Worm (Caenorhabditis elegans) whole organism, L4/young adult: ENCODE measurements around the gene mrp-1.

ENCODE experiments used
- W03F9.2 ChIP-seq: fragments of 150-350 bp; optimal IDR thresholded peaks from 2 replicates; lab custom pipeline; 2014; ENCODE audit warnings: missing biosample characterization, missing genetic modification characterization
- dao-5 ChIP-seq: sonication (generic microtip); optimal IDR thresholded peaks from 2 replicates; lab custom pipeline; 2016; ENCODE audit warnings: missing genotype, missing genetic modification characterization, moderate library complexity, missing compliant biosample characterization
- him-1 ChIP-seq: sonication (generic microtip); optimal IDR thresholded peaks from 2 replicates; lab custom pipeline; 2016; ENCODE audit warnings: missing genotype, missing genetic modification reagents, missing genetic modification characterization, missing compliant biosample characterization

mrp-1 gene

ce11 chrX:593245-593733, 5.6 kb upstream of the mrp-1 start:
- TF ChIP-seq W03F9.2 (tag; lab: Kevin White, UChicago) (peak; percentile 59), him-1 (tag; lab: Kevin White, UChicago) (peak; percentile 75), dao-5 (tag; lab: Kevin White, UChicago) (no peak)

DNA sequence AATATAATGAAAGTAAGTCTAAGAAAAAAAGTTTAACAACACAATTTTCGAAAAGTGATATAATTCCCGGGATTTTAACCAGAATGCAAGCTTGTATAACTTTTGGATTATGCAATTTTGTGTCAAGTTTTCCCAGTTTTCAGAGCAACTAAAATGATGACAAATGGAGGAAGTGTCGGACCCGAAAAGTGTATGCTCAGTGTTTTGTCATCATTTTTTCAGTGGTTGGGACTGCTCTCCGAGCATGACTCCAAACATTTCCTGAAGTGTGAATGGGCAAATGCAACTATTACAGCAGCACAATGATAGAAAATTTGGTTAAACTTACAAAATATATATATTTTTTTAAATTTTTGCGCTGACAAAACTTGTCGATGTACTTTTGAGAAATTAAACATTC, 3.4 kb upstream of the mrp-1 start:
- TF ChIP-seq him-1 (tag; lab: Kevin White, UChicago) (no peak), dao-5 (tag; lab: Kevin White, UChicago) (no peak), W03F9.2 (tag; lab: Kevin White, UChicago) (no peak)

- TF ChIP-seq him-1 (tag; lab: Kevin White, UChicago) (no peak), W03F9.2 (tag; lab: Kevin White, UChicago) (no peak), dao-5 (tag; lab: Kevin White, UChicago) (no peak)
These were observed 2.0 kb downstream of the mrp-1 start for ce11 chrX:585598-586217.

DNA sequence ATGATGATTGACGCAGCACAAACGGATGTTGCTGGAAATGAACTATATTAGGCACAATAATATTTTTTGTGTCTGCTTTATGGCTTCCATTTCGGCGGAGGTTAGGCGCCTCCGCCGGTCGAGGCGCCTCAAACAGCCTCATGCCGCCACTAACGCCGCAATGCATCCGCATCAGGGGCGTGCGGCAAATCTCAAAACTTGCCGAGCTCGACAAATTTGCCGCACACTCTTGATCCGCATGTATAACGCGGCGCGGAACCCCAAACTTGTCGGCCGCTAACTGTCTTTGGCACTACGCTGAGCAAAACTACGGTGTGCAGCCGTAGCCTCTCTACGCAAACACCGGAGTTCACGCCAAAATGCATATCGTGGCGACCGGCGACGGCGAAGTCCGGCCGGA, 5.9 kb downstream of the mrp-1 start:
- no peak for TF ChIP-seq W03F9.2 (tag; lab: Kevin White, UChicago)
- TF ChIP-seq dao-5 (tag; lab: Kevin White, UChicago) = no peak
- TF ChIP-seq him-1 (tag; lab: Kevin White, UChicago) = no peak

DNA sequence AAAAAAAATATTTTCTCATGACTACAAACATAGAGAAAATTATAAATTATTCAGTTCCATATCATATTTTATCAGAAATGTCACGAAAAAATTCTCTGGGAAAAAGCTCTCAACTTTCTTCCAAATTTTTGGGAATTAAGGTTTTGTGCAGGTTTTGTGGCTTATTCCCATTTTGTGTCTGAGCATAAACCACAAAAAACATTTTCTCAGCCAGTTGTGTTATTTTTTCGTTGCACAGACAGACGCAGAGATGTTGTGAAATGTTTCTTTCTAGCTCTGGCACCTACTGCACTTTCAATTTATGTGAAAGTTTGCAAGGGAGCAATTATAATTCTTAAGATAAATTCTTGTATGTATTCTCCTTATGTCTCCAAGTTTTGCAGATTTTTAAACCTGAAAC, 12.6 kb downstream of the mrp-1 start:
- TF ChIP-seq dao-5 (tag; lab: Kevin White, UChicago) = no peak
- TF ChIP-seq W03F9.2 (tag; lab: Kevin White, UChicago) = no peak
- TF ChIP-seq him-1 (tag; lab: Kevin White, UChicago) = no peak

- TF ChIP-seq W03F9.2 (tag; lab: Kevin White, UChicago) (no peak), him-1 (tag; lab: Kevin White, UChicago) (no peak), dao-5 (tag; lab: Kevin White, UChicago) (no peak)
These were observed 14.4 kb downstream of the mrp-1 start for ce11 chrX:573270-573669.

ce11 chrX:572601-573000, 15.1 kb downstream of the mrp-1 start, which contains the start of gene mrp-2:
TSS of gene mrp-2 (minus strand) at chrX:572701.
- TF ChIP-seq him-1 (tag; lab: Kevin White, UChicago) = no peak
- TF ChIP-seq dao-5 (tag; lab: Kevin White, UChicago) = no peak
- no peak for TF ChIP-seq W03F9.2 (tag; lab: Kevin White, UChicago)

- TF ChIP-seq dao-5 (tag; lab: Kevin White, UChicago) = no peak
- TF ChIP-seq him-1 (tag; lab: Kevin White, UChicago) = no peak
- no peak for TF ChIP-seq W03F9.2 (tag; lab: Kevin White, UChicago)
These were observed 16.3 kb downstream of the mrp-1 start for ce11 chrX:571367-571766.

ce11 chrX:557857-558256, 29.8 kb downstream of the mrp-1 start, which contains the start of gene nas-38:
TSS of gene nas-38 (plus strand) at chrX:558157.
- TF ChIP-seq W03F9.2 (tag; lab: Kevin White, UChicago) = no peak
- no peak for TF ChIP-seq him-1 (tag; lab: Kevin White, UChicago)
- no peak for TF ChIP-seq dao-5 (tag; lab: Kevin White, UChicago)

ce11 chrX:557195-557594, 30.5 kb downstream of the mrp-1 start, which contains the start of gene hlh-19:
TSS of gene hlh-19 (minus strand) at chrX:557295.
- TF ChIP-seq dao-5 (tag; lab: Kevin White, UChicago) = no peak
- no peak for TF ChIP-seq W03F9.2 (tag; lab: Kevin White, UChicago)
- TF ChIP-seq him-1 (tag; lab: Kevin White, UChicago) = no peak

- no peak for TF ChIP-seq dao-5 (tag; lab: Kevin White, UChicago)
- TF ChIP-seq him-1 (tag; lab: Kevin White, UChicago) = no peak
- no peak for TF ChIP-seq W03F9.2 (tag; lab: Kevin White, UChicago)
These were observed 32.5 kb downstream of the mrp-1 start for ce11 chrX:555043-555791.

DNA sequence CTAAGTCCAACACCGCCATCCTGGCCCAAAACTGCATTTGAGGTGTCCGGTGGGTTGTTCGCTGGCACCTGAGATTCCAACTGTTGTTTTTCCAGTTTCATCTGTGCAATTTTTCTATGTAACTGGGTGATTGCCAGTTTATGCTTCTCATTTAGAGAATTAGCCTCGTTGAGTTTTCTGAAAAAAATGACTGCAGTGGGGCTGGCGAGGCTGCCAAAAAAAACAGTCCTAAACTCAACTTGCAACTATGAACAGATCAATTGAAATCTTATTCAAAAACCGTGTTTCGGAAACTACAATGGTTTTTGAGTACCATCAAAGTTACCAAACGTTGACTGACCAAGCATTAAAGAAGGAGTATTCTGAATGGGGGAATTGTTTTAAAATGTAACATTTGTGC, 33.8 kb downstream of the mrp-1 start, which contains the start of gene F57C12.6:
TSS of gene F57C12.6 (minus strand) at position 101 of the 400 bp plus-strand sequence.
- TF ChIP-seq him-1 (tag; lab: Kevin White, UChicago) (no peak), dao-5 (tag; lab: Kevin White, UChicago) (no peak), W03F9.2 (tag; lab: Kevin White, UChicago) (no peak)

ce11 chrX:553420-553819, 34.3 kb downstream of the mrp-1 start:
- no peak for TF ChIP-seq him-1 (tag; lab: Kevin White, UChicago)
- no peak for TF ChIP-seq W03F9.2 (tag; lab: Kevin White, UChicago)
- no peak for TF ChIP-seq dao-5 (tag; lab: Kevin White, UChicago)
